Fruit fly (Drosophila melanogaster) Kc167 (cell line): Measurements from ENCODE around the gene kni.

Experiments used
- Myc ChIP-seq: fragments of >200 bp; optimal IDR thresholded peaks from 2 replicates; lab custom pipeline; 2017; ENCODE audit warnings: missing external identifiers
- Sin3A ChIP-seq: fragments of >200 bp; optimal IDR thresholded peaks from 2 replicates; lab custom pipeline; 2018; ENCODE audit warnings: missing external identifiers
- h ChIP-seq: fragments of >200 bp; optimal IDR thresholded peaks from 3 replicates; lab custom pipeline; 2018; ENCODE audit warnings: missing external identifiers
- insv ChIP-seq: fragments of >200 bp; optimal IDR thresholded peaks from 3 replicates; lab custom pipeline; 2018; ENCODE audit warnings: missing external identifiers
- psq ChIP-seq: fragments of >200 bp; optimal IDR thresholded peaks from 2 replicates; lab custom pipeline; 2017; ENCODE audit warnings: missing external identifiers
- ttk ChIP-seq: sonication (Bioruptor generic); optimal IDR thresholded peaks from 2 replicates; lab custom pipeline; 2017; ENCODE audit warnings: missing external identifiers

DNA sequence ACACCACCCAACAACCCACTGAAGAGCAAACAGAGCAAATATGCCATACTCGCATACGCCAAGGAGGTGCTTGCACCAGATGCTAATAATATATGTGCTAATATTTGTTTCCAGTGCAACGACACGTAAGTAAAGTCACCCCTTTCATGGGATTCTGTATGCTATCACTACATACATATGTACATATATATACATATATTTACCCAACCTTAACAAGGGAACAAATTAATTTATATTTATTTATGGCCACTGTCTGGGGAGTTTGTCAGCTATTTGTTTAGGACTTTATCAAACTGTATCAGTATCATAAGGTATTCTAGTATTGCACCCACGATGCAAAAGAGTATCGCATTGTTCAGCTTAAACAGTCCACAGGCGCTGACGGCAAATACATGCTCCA lies 42.2 kb upstream of the kni start:
- TF ChIP-seq ttk (lab: Kevin White, UChicago) = no peak
- TF ChIP-seq Myc (lab: Kevin White, UChicago) = no peak
- TF ChIP-seq h (lab: Kevin White, UChicago) = no peak
- no peak for TF ChIP-seq insv (lab: Kevin White, UChicago)
- no peak for TF ChIP-seq psq (lab: Kevin White, UChicago)
- no peak for TF ChIP-seq Sin3A
